Fruit fly (Drosophila melanogaster) whole organism, embryonic: Measurements from ENCODE around the gene AlkB.

Experiments
- B-H2 ChIP-seq: fragments of 200-800 bp; sonication (Bioruptor generic); optimal IDR thresholded peaks from 2 replicates; lab custom pipeline; 2018; ENCODE audit warnings: missing biosample characterization, mild to moderate bottlenecking, missing genetic modification characterization
- CG10209 ChIP-seq: fragments of 200-800 bp; sonication (Bioruptor generic); optimal IDR thresholded peaks from 3 replicates; lab custom pipeline; 2017; ENCODE audit warnings: missing biosample characterization, mild to moderate bottlenecking, missing genetic modification characterization, missing genetic modification reagents
- CG10274 ChIP-seq: fragments of 200-800 bp; sonication (Bioruptor generic); optimal IDR thresholded peaks from 3 replicates; lab custom pipeline; 2017; ENCODE audit warnings: missing biosample characterization, mild to moderate bottlenecking, missing genetic modification characterization
- CG10321 ChIP-seq: fragments of 200-800 bp; sonication (Bioruptor generic); IDR thresholded peaks from 2 replicates; pipeline ENCODE4 v1.3.6; 2022; ENCODE audit warnings: missing biosample characterization, missing genetic modification characterization
- CG10366 ChIP-seq: fragments of 200-800 bp; sonication (Bioruptor generic); IDR thresholded peaks from 2 replicates; pipeline ENCODE4 v1.3.6; 2022; ENCODE audit warnings: missing biosample characterization, missing genetic modification characterization
- CG10959 ChIP-seq: fragments of 200-800 bp; sonication (Bioruptor generic); IDR thresholded peaks from 2 replicates; pipeline ENCODE4 v1.3.6; 2022; ENCODE audit warnings: missing biosample characterization, missing genetic modification characterization
- CG11504 ChIP-seq: fragments of 200-800 bp; sonication (Bioruptor generic); optimal IDR thresholded peaks from 3 replicates; lab custom pipeline; 2019; ENCODE audit warnings: missing biosample characterization, mild to moderate bottlenecking, missing genetic modification characterization, moderate library complexity
- CG12219 ChIP-seq: fragments of 200-800 bp; sonication (Bioruptor generic); optimal IDR thresholded peaks from 3 replicates; lab custom pipeline; 2018; ENCODE audit warnings: missing biosample characterization, mild to moderate bottlenecking, missing genetic modification characterization
- CG13424 ChIP-seq: fragments of 200-800 bp; sonication (Bioruptor generic); optimal IDR thresholded peaks from 2 replicates; lab custom pipeline; 2019; ENCODE audit warnings: missing biosample characterization, mild to moderate bottlenecking, missing genetic modification characterization, moderate library complexity
- CG15514 ChIP-seq: fragments of 200-800 bp; sonication (Bioruptor generic); optimal IDR thresholded peaks from 3 replicates; lab custom pipeline; 2017; ENCODE audit warnings: missing biosample characterization, missing genetic modification characterization, mild to moderate bottlenecking, moderate library complexity, missing genetic modification reagents
- CG17612 ChIP-seq: fragments of 200-800 bp; sonication (Bioruptor generic); IDR thresholded peaks from 2 replicates; pipeline ENCODE4 v1.3.6; 2022; ENCODE audit warnings: missing biosample characterization, missing genetic modification characterization
- CG18011 ChIP-seq: fragments of 200-800 bp; sonication (Bioruptor generic); optimal IDR thresholded peaks from 2 replicates; lab custom pipeline; 2017; ENCODE audit warnings: missing biosample characterization, missing genetic modification characterization, mild to moderate bottlenecking, moderate library complexity, missing genotype
- CG18599 ChIP-seq: fragments of 200-800 bp; sonication (Bioruptor generic); optimal IDR thresholded peaks from 3 replicates; lab custom pipeline; 2017; ENCODE audit warnings: missing biosample characterization, missing genetic modification characterization, mild to moderate bottlenecking, moderate library complexity, missing genetic modification reagents
- CG2129 ChIP-seq: fragments of 200-800 bp; sonication (Bioruptor generic); IDR thresholded peaks from 2 replicates; pipeline ENCODE4 v1.3.6; 2022; ENCODE audit warnings: missing biosample characterization, missing genetic modification characterization; ENCODE audit not compliant: partially characterized antibody
- CG30403 ChIP-seq: fragments of 200-800 bp; sonication (Bioruptor generic); optimal IDR thresholded peaks from 3 replicates; lab custom pipeline; 2016; ENCODE audit warnings: missing biosample characterization, missing genetic modification characterization
- CG34422 ChIP-seq: fragments of 200-800 bp; sonication (Bioruptor generic); IDR thresholded peaks from 3 replicates; pipeline ENCODE4 v1.3.6; 2022; ENCODE audit warnings: missing biosample characterization, missing genetic modification characterization
- CG43689 ChIP-seq: fragments of 200-800 bp; sonication (Bioruptor generic); IDR thresholded peaks from 2 replicates; pipeline ENCODE4 v1.3.6; 2022; ENCODE audit warnings: missing biosample characterization, missing genetic modification characterization
- CG4707 ChIP-seq: fragments of 200-800 bp; sonication (Bioruptor generic); optimal IDR thresholded peaks from 2 replicates; lab custom pipeline; 2018; ENCODE audit warnings: missing biosample characterization, mild to moderate bottlenecking, missing genetic modification characterization, moderate library complexity
- CG5180 ChIP-seq: fragments of 200-800 bp; sonication (Bioruptor generic); optimal IDR thresholded peaks from 3 replicates; lab custom pipeline; 2017; ENCODE audit warnings: missing biosample characterization, missing genetic modification characterization, mild to moderate bottlenecking, moderate library complexity, missing genetic modification reagents
- CG5245 ChIP-seq: fragments of 200-800 bp; sonication (Bioruptor generic); optimal IDR thresholded peaks from 3 replicates; lab custom pipeline; 2016; ENCODE audit warnings: missing biosample characterization, missing genetic modification characterization
- CG6683 ChIP-seq: fragments of 200-800 bp; sonication (Bioruptor generic); optimal IDR thresholded peaks from 2 replicates; lab custom pipeline; 2017; ENCODE audit warnings: missing biosample characterization, mild to moderate bottlenecking, missing genetic modification characterization, missing genetic modification reagents
- CG7271 ChIP-seq: fragments of 200-800 bp; sonication (Bioruptor generic); optimal IDR thresholded peaks from 2 replicates; lab custom pipeline; 2018; ENCODE audit warnings: missing biosample characterization, mild to moderate bottlenecking, missing genetic modification characterization, moderate library complexity
- CG9437 ChIP-seq: fragments of 200-800 bp; sonication (Bioruptor generic); optimal IDR thresholded peaks from 2 replicates; lab custom pipeline; 2018; ENCODE audit warnings: missing biosample characterization, mild to moderate bottlenecking, missing genetic modification characterization
- CG9727 ChIP-seq: fragments of 200-800 bp; sonication (Bioruptor generic); optimal IDR thresholded peaks from 3 replicates; lab custom pipeline; 2017; ENCODE audit warnings: missing biosample characterization, mild to moderate bottlenecking, missing genetic modification characterization
- Dref ChIP-seq: fragments of 200-800 bp; sonication (Bioruptor generic); IDR thresholded peaks from 2 replicates; pipeline ENCODE4 v1.3.6; 2022; ENCODE audit warnings: missing biosample characterization, missing genetic modification characterization
- Ets65A ChIP-seq: fragments of 200-800 bp; sonication (Bioruptor generic); peaks from one replicate; lab custom pipeline; 2016; ENCODE audit warnings: missing biosample characterization, missing genetic modification characterization
- H2.0 ChIP-seq: fragments of 200-800 bp; sonication (Bioruptor generic); IDR thresholded peaks from 2 replicates; pipeline ENCODE4 v1.3.6; 2022; ENCODE audit warnings: missing biosample characterization, missing genetic modification characterization
- Hr39 ChIP-seq: fragments of >200 bp; optimal IDR thresholded peaks from 2 replicates; lab custom pipeline; 2017
- MESR4 ChIP-seq: fragments of 200-800 bp; sonication (Bioruptor generic); optimal IDR thresholded peaks from 2 replicates; lab custom pipeline; 2018; ENCODE audit warnings: missing biosample characterization, mild to moderate bottlenecking, missing genetic modification characterization, moderate library complexity
- Max ChIP-seq: fragments of 200-800 bp; sonication (Bioruptor generic); optimal IDR thresholded peaks from 2 replicates; lab custom pipeline; 2016; ENCODE audit warnings: missing biosample characterization, mild to moderate bottlenecking, missing genetic modification characterization
- NC2β ChIP-seq: fragments of 200-800 bp; sonication (Bioruptor generic); optimal IDR thresholded peaks from 2 replicates; lab custom pipeline; 2016; ENCODE audit warnings: missing biosample characterization, missing genetic modification characterization
- Neu2 ChIP-seq: fragments of 200-800 bp; sonication (Bioruptor generic); optimal IDR thresholded peaks from 3 replicates; lab custom pipeline; 2016; ENCODE audit warnings: missing biosample characterization, missing genetic modification characterization, borderline replicate concordance
- Nf-YC ChIP-seq: fragments of 200-800 bp; optimal IDR thresholded peaks from 3 replicates; lab custom pipeline; 2019; ENCODE audit warnings: missing biosample characterization, mild to moderate bottlenecking, missing genetic modification characterization, moderate library complexity
- Ptx1 ChIP-seq: fragments of 200-800 bp; sonication (Bioruptor generic); IDR thresholded peaks from 2 replicates; pipeline ENCODE4 v1.3.6; 2022; ENCODE audit warnings: missing biosample characterization, missing genetic modification characterization
- Sin3A ChIP-seq: fragments of >200 bp; optimal IDR thresholded peaks from 2 replicates; lab custom pipeline; 2018
- Trl ChIP-seq, 3 experiments: fragments of >200 bp in 2 of 3; fragments of 200-800 bp in 1 of 3; sonication (Bioruptor generic) in 1 of 3; optimal IDR thresholded peaks; 2 replicates in 1 of 3; 3 replicates in 2 of 3; lab custom pipeline; 2016 to 2017; ENCODE audit warnings: missing biosample characterization in 1 of 3, missing genetic modification characterization in 1 of 3
- amos ChIP-seq: fragments of 200-800 bp; sonication (Bioruptor generic); IDR thresholded peaks from 2 replicates; pipeline ENCODE4 v1.3.6; 2022; ENCODE audit warnings: missing biosample characterization, missing genetic modification characterization; ENCODE audit not compliant: partially characterized antibody
- az2 ChIP-seq: fragments of 200-800 bp; sonication (Bioruptor generic); optimal IDR thresholded peaks from 3 replicates; lab custom pipeline; 2016; ENCODE audit warnings: missing biosample characterization, missing genetic modification characterization
- cg ChIP-seq: fragments of 200-800 bp; sonication (Bioruptor generic); optimal IDR thresholded peaks from 3 replicates; lab custom pipeline; 2019; ENCODE audit warnings: missing biosample characterization, mild to moderate bottlenecking, missing genetic modification characterization, moderate library complexity
- crol ChIP-seq: fragments of 200-800 bp; sonication (Bioruptor generic); IDR thresholded peaks from 2 replicates; pipeline ENCODE4 v1.3.6; 2022; ENCODE audit warnings: missing biosample characterization, missing genetic modification characterization
- danr ChIP-seq: fragments of 200-800 bp; sonication (Bioruptor generic); IDR thresholded peaks from 2 replicates; pipeline ENCODE4 v1.3.6; 2022; ENCODE audit warnings: missing biosample characterization, missing genetic modification characterization
- dati ChIP-seq: fragments of 200-800 bp; sonication (Bioruptor generic); IDR thresholded peaks from 2 replicates; pipeline ENCODE4 v1.3.6; 2022; ENCODE audit warnings: missing biosample characterization, missing genetic modification characterization
- gem ChIP-seq: fragments of 200-800 bp; sonication (Bioruptor generic); optimal IDR thresholded peaks from 2 replicates; lab custom pipeline; 2019; ENCODE audit warnings: missing biosample characterization, mild to moderate bottlenecking, missing genetic modification characterization, moderate library complexity
- insv ChIP-seq, 2 experiments: fragments of 200-800 bp; sonication (Bioruptor generic); optimal IDR thresholded peaks; 3 replicates each; lab custom pipeline; 2016 to 2018; ENCODE audit warnings: missing biosample characterization in 2 of 2, missing genetic modification characterization in 2 of 2
- lbe ChIP-seq: fragments of 200-800 bp; sonication (Bioruptor generic); optimal IDR thresholded peaks from 2 replicates; lab custom pipeline; 2016; ENCODE audit warnings: missing biosample characterization, mild to moderate bottlenecking, missing genetic modification characterization
- luna ChIP-seq: fragments of 200-800 bp; sonication (Bioruptor generic); optimal IDR thresholded peaks from 2 replicates; lab custom pipeline; 2016; ENCODE audit warnings: missing biosample characterization, missing genetic modification characterization
- sim ChIP-seq: fragments of 200-800 bp; sonication (Bioruptor generic); IDR thresholded peaks from 2 replicates; pipeline ENCODE4 v1.3.6; 2022; ENCODE audit warnings: missing biosample characterization, missing genetic modification characterization
- sima ChIP-seq: fragments of 200-800 bp; sonication (Bioruptor generic); optimal IDR thresholded peaks from 2 replicates; lab custom pipeline; 2016; ENCODE audit warnings: missing biosample characterization, missing genetic modification characterization
- tio ChIP-seq: fragments of 200-800 bp; sonication (Bioruptor generic); optimal IDR thresholded peaks from 2 replicates; lab custom pipeline; 2017; ENCODE audit warnings: missing biosample characterization, missing genetic modification characterization, inconsistent platforms
- trem ChIP-seq: fragments of 200-800 bp; optimal IDR thresholded peaks from 3 replicates; lab custom pipeline; 2019; ENCODE audit warnings: missing biosample characterization, mild to moderate bottlenecking, missing genetic modification characterization, moderate library complexity
- vfl ChIP-seq: fragments of 200-800 bp; sonication (Bioruptor generic); optimal IDR thresholded peaks from 2 replicates; lab custom pipeline; 2016; ENCODE audit warnings: missing biosample characterization, missing genetic modification characterization

Gene AlkB

dm6 chrX:15834594-15835236 lies 24.6 kb downstream of the AlkB start (continued):
- TF ChIP-seq Hr39, result no peak
- no peak for TF ChIP-seq Nf-YC
- TF ChIP-seq CG18599 (GFP tag; lab: Kevin White, UChicago), result no peak
- TF ChIP-seq trem (tag; lab: Kevin White, UChicago), result no peak
- no peak for TF ChIP-seq CG43689 (GFP tag; lab: Robert Waterston, UW)
- TF ChIP-seq Ptx1 (GFP tag; lab: Robert Waterston, UW), result no peak
- TF ChIP-seq CG4707 (GFP tag; lab: Kevin White, UChicago), result no peak
- no peak for TF ChIP-seq sim (GFP tag; lab: Robert Waterston, UW)
- TF ChIP-seq CG2129 (GFP tag; lab: Robert Waterston, UW), result no peak
- peak; percentile 18; the same call in 1 of the 3 replicates for TF ChIP-seq CG34422 (GFP tag; lab: Robert Waterston, UW)
- TF ChIP-seq CG17612 (GFP tag; lab: Robert Waterston, UW), result no peak
- TF ChIP-seq CG10274 (GFP tag; lab: Kevin White, UChicago), result no peak
- TF ChIP-seq Ets65A (GFP tag; lab: Kevin White, UChicago), result no peak
- TF ChIP-seq CG9727 (GFP tag; lab: Kevin White, UChicago), result no peak
- TF ChIP-seq MESR4, result peak; percentile 60
- no peak for TF ChIP-seq tio (GFP tag; lab: Kevin White, UChicago)
- no peak for TF ChIP-seq Max (GFP tag; lab: Kevin White, UChicago)
- TF ChIP-seq luna (GFP tag; lab: Kevin White, UChicago), result no peak
- peak; percentile 52 for TF ChIP-seq lbe
- TF ChIP-seq Sin3A (lab: Kevin White, UChicago), result no peak
- no peak for TF ChIP-seq CG6683 (GFP tag; lab: Kevin White, UChicago)
- peak; percentile 0 for TF ChIP-seq CG15514 (GFP tag; lab: Kevin White, UChicago)
- TF ChIP-seq CG11504 (tag; lab: Kevin White, UChicago), result no peak
- no peak for TF ChIP-seq az2 (GFP tag; lab: Kevin White, UChicago)
- TF ChIP-seq CG7271 (tag; lab: Kevin White, UChicago), result no peak
- TF ChIP-seq cg (GFP tag; lab: Kevin White, UChicago), result peak; percentile 95
- no peak for TF ChIP-seq CG5245 (GFP tag; lab: Kevin White, UChicago)
- no peak for TF ChIP-seq Dref
- no peak for TF ChIP-seq CG5180 (GFP tag; lab: Kevin White, UChicago)
- no peak for TF ChIP-seq vfl (GFP tag; lab: Kevin White, UChicago)
- no peak for TF ChIP-seq B-H2 (GFP tag; lab: Kevin White, UChicago)
- TF ChIP-seq NC2β (GFP tag; lab: Kevin White, UChicago), result no peak
- no peak for TF ChIP-seq Neu2 (GFP tag; lab: Kevin White, UChicago)
- TF ChIP-seq danr, result no peak
- TF ChIP-seq CG9437 (GFP tag; lab: Kevin White, UChicago), result no peak
- no peak for TF ChIP-seq CG18011 (GFP tag; lab: Kevin White, UChicago)
- TF ChIP-seq H2.0, result no peak
- TF ChIP-seq CG10321 (GFP tag; lab: Robert Waterston, UW), result no peak
- 0 out of 2 replicates have a peak, but pooled peaks have one; percentile 9 for TF ChIP-seq crol (GFP tag; lab: Robert Waterston, UW)
- no peak for TF ChIP-seq sima
- TF ChIP-seq Trl (optimal IDR thresholded peaks at IDR 0.05; lab: Kevin White, UChicago), result peak; percentile 89 to 96
- peak; percentile 5 for TF ChIP-seq Trl (GFP tag; optimal IDR thresholded peaks at IDR 0.05; lab: Kevin White, UChicago)
- no peak for TF ChIP-seq gem (tag; lab: Kevin White, UChicago)
- no peak for TF ChIP-seq CG13424 (tag; lab: Kevin White, UChicago)
- TF ChIP-seq CG10209 (GFP tag; lab: Kevin White, UChicago), result no peak
- TF ChIP-seq dati (GFP tag; lab: Robert Waterston, UW), result no peak
- TF ChIP-seq CG10959 (GFP tag; lab: Robert Waterston, UW), result no peak
- no peak for TF ChIP-seq CG12219 (GFP tag; lab: Kevin White, UChicago)
- no peak for TF ChIP-seq insv (GFP tag; optimal IDR thresholded peaks at IDR 0.05; lab: Kevin White, UChicago)
- TF ChIP-seq amos (GFP tag; lab: Robert Waterston, UW), result no peak
- no peak for TF ChIP-seq CG30403 (GFP tag; lab: Kevin White, UChicago)
- TF ChIP-seq CG10366 (GFP tag; lab: Robert Waterston, UW), result no peak
